Fruit fly (Drosophila melanogaster) whole organism, embryonic: ENCODE data around the gene CG43121.

ENCODE experiments used
- CG32767 ChIP-seq: fragments of 200-800 bp; sonication (Bioruptor generic); IDR thresholded peaks from 2 replicates; pipeline ENCODE4 v1.3.6; 2022; ENCODE audit warnings: missing biosample characterization, missing genetic modification characterization
- CG3281 ChIP-seq: fragments of 200-800 bp; sonication (Bioruptor generic); optimal IDR thresholded peaks from 3 replicates; lab custom pipeline; 2017; ENCODE audit warnings: missing biosample characterization, mild to moderate bottlenecking, missing genetic modification characterization
- CG8388 ChIP-seq: fragments of 200-800 bp; sonication (Bioruptor generic); optimal IDR thresholded peaks from 2 replicates; lab custom pipeline; 2019; ENCODE audit warnings: missing biosample characterization, mild to moderate bottlenecking, missing genetic modification characterization, moderate library complexity
- D19A ChIP-seq: fragments of 200-800 bp; optimal IDR thresholded peaks from 3 replicates; lab custom pipeline; 2019; ENCODE audit warnings: missing biosample characterization, mild to moderate bottlenecking, missing genetic modification characterization, moderate library complexity
- Oaz ChIP-seq: fragments of 200-800 bp; sonication (Bioruptor generic); IDR thresholded peaks from 2 replicates; pipeline ENCODE4 v1.3.6; 2022; ENCODE audit warnings: missing biosample characterization, missing genetic modification characterization
- dysf ChIP-seq: fragments of 200-800 bp; sonication (Bioruptor generic); IDR thresholded peaks from 3 replicates; pipeline ENCODE4 v1.3.6; 2022; ENCODE audit warnings: missing biosample characterization, missing genetic modification characterization
- lbe ChIP-seq: fragments of 200-800 bp; sonication (Bioruptor generic); optimal IDR thresholded peaks from 2 replicates; lab custom pipeline; 2016; ENCODE audit warnings: missing biosample characterization, mild to moderate bottlenecking, missing genetic modification characterization
- pita ChIP-seq: fragments of 200-800 bp; sonication (Bioruptor generic); optimal IDR thresholded peaks from 2 replicates; lab custom pipeline; 2017; ENCODE audit warnings: missing biosample characterization, mild to moderate bottlenecking, missing genetic modification characterization

dm6 chr3L:14639778-14640177, 32.5 kb downstream of the CG43121 start:
- TF ChIP-seq lbe (GFP tag; lab: Kevin White, UChicago) (no peak), CG32767 (no peak), dysf (GFP tag; lab: Robert Waterston, UW) (no peak), pita (GFP tag; lab: Kevin White, UChicago) (no peak), CG8388 (GFP tag; lab: Kevin White, UChicago) (no peak), Oaz (0 out of 2 replicates have a peak, but pooled peaks have one; percentile 13), CG3281 (no peak), D19A (tag; lab: Kevin White, UChicago) (no peak)
